Worm (Caenorhabditis elegans): ENCODE measurements around the gene ceh-43.

ceh-43 gene

DNA sequence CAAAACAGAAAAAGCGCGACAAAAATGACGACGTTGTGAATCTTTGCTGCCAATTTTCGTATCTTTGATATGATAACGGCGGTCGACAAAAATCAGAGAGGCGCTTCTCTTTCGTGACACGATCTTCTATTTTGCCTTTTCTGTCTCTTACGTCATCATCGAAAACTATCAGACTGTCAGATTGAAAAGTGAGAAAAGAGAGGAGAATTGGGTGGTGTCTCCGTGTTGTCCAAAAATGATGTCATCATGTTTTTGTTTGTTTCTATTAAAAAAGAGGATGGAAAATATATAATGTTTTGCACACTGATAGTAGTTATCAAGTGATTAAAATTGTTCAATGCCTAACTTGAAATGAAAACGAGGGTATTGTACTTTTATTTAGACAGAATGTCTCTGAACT, 46.3 kb upstream of the ceh-43 start (continued):
- TF ChIP-seq pag-3 (tag; optimal IDR thresholded peaks at IDR 0.05; ENCODE audit: borderline replicate concordance, insufficient read depth), result no peak
- peak; percentile 7 for TF ChIP-seq skn-1 (tag; optimal IDR thresholded peaks at IDR 0.05)
- no peak for TF ChIP-seq unc-86 (tag; optimal IDR thresholded peaks at IDR 0.05)
- no peak for TF ChIP-seq grh-1 (GFP tag; IDR thresholded peaks at IDR 0.05)
- no peak for TF ChIP-seq F16B12.6 (tag; optimal IDR thresholded peaks at IDR 0.05)
- no peak for TF ChIP-seq lsy-2 (tag; optimal IDR thresholded peaks at IDR 0.05)
- TF ChIP-seq ztf-4 (tag; optimal IDR thresholded peaks at IDR 0.05), result no peak
- no peak for TF ChIP-seq swsn-7 (tag; optimal IDR thresholded peaks at IDR 0.05)
- TF ChIP-seq elt-3 (tag; optimal IDR thresholded peaks at IDR 0.05), result peak; percentile 6 to 88 (median 64)
- TF ChIP-seq tbx-2 (tag; optimal IDR thresholded peaks at IDR 0.05), result peak; percentile 2
- TF ChIP-seq ceh-90 (tag; optimal IDR thresholded peaks at IDR 0.05), result no peak
- TF ChIP-seq ets-5 (GFP tag; IDR thresholded peaks at IDR 0.05), result no peak
- peak; percentile 72 for TF ChIP-seq nhr-71 (tag; optimal IDR thresholded peaks at IDR 0.05)
- no peak for TF ChIP-seq ceh-82 (tag; optimal IDR thresholded peaks at IDR 0.05)
- TF ChIP-seq irx-1 (tag; optimal IDR thresholded peaks at IDR 0.05), result no peak
- TF ChIP-seq snpc-4 (tag; optimal IDR thresholded peaks at IDR 0.05), result no peak
- no peak for TF ChIP-seq aha-1 (tag; optimal IDR thresholded peaks at IDR 0.05)
- TF ChIP-seq unc-98 (GFP tag; IDR thresholded peaks at IDR 0.05), result no peak
- TF ChIP-seq hlh-17 (GFP tag; optimal IDR thresholded peaks at IDR 0.05; ENCODE audit: borderline replicate concordance), result no peak
- no peak for TF ChIP-seq mep-1 (tag; optimal IDR thresholded peaks at IDR 0.05)
- no peak for TF ChIP-seq ces-1 (GFP tag; optimal IDR thresholded peaks at IDR 0.05)
- TF ChIP-seq nhr-20 (tag; optimal IDR thresholded peaks at IDR 0.05), result peak; percentile 64
- no peak for TF ChIP-seq pqm-1 (tag; optimal IDR thresholded peaks at IDR 0.05)
- TF ChIP-seq vab-15 (tag; optimal IDR thresholded peaks at IDR 0.05), result no peak
- peak in 1 of 2 experiments; percentile 51 for TF ChIP-seq lin-35 (GFP tag; optimal IDR thresholded peaks at IDR 0.05)
- TF ChIP-seq nhr-12 (tag; optimal IDR thresholded peaks at IDR 0.05), result no peak
- peak; percentile 91 for TF ChIP-seq nhr-85 (tag)
- peak; percentile 56 for TF ChIP-seq snu-23 (GFP tag; optimal IDR thresholded peaks at IDR 0.05)
- TF ChIP-seq lin-15B (tag; optimal IDR thresholded peaks at IDR 0.05), result no peak
- TF ChIP-seq aly-2 (tag; optimal IDR thresholded peaks at IDR 0.05), result no peak
- TF ChIP-seq lir-3 (tag; optimal IDR thresholded peaks at IDR 0.05; ENCODE audit: poor library complexity), result no peak
- no peak for TF ChIP-seq mef-2 (tag; optimal IDR thresholded peaks at IDR 0.05)
- no peak for TF ChIP-seq unc-130 (tag; optimal IDR thresholded peaks at IDR 0.05)
- no peak for TF ChIP-seq unc-62 (GFP tag; optimal IDR thresholded peaks at IDR 0.05)
- TF ChIP-seq mab-9 (GFP tag; IDR thresholded peaks at IDR 0.05), result no peak
- no peak for TF ChIP-seq ama-1 (optimal IDR thresholded peaks at IDR 0.05)
- no peak for TF ChIP-seq efl-1 (optimal IDR thresholded peaks at IDR 0.05)
- TF ChIP-seq efl-1 (GFP tag; optimal IDR thresholded peaks at IDR 0.05 in 1 of 2), result no peak
- TF ChIP-seq xbp-1 (tag; optimal IDR thresholded peaks at IDR 0.05), result no peak
- no peak for TF ChIP-seq nhr-84 (tag; optimal IDR thresholded peaks at IDR 0.05)
- TF ChIP-seq fkh-8 (tag; optimal IDR thresholded peaks at IDR 0.05), result no peak
- no peak for TF ChIP-seq isw-1 (GFP tag; IDR thresholded peaks at IDR 0.05)
- TF ChIP-seq nhr-76 (tag; optimal IDR thresholded peaks at IDR 0.05), result no peak
- TF ChIP-seq lin-14 (GFP tag; optimal IDR thresholded peaks at IDR 0.05), result peak; percentile 72
- no peak for TF ChIP-seq nhr-77 (tag; optimal IDR thresholded peaks at IDR 0.05)
- TF ChIP-seq Y116A8C.19 (tag; optimal IDR thresholded peaks at IDR 0.05; ENCODE audit: borderline replicate concordance), result no peak
- no peak for TF ChIP-seq lin-39 (tag; optimal IDR thresholded peaks at IDR 0.05)
- TF ChIP-seq zip-4 (GFP tag; optimal IDR thresholded peaks at IDR 0.05), result no peak
- TF ChIP-seq jun-1 (tag; optimal IDR thresholded peaks at IDR 0.05), result no peak
- TF ChIP-seq hpl-2 (GFP tag; optimal IDR thresholded peaks at IDR 0.05), result no peak
- TF ChIP-seq sptf-1 (tag; optimal IDR thresholded peaks at IDR 0.05), result no peak
- no peak for TF ChIP-seq nhr-28 (tag; optimal IDR thresholded peaks at IDR 0.05)
- TF ChIP-seq mdl-1 (tag; optimal IDR thresholded peaks at IDR 0.05), result no peak
- TF ChIP-seq C34B4.2 (tag; optimal IDR thresholded peaks at IDR 0.05), result no peak
- TF ChIP-seq fos-1 (tag; optimal IDR thresholded peaks at IDR 0.05), result no peak
- no peak for TF ChIP-seq unc-30 (tag; optimal IDR thresholded peaks at IDR 0.05)
